Worm (Caenorhabditis elegans) whole organism, L4 larva: ENCODE measurements around the gene arx-6.

Experiments
- D1046.2 ChIP-seq: fragments of 200-800 bp; sonication (Bioruptor generic); IDR thresholded peaks from 2 replicates; pipeline ENCODE4 v1.3.6; 2022; ENCODE audit warnings: missing genetic modification characterization, missing compliant biosample characterization
- F44E2.7 ChIP-seq: fragments of 200-800 bp; sonication (Bioruptor generic); IDR thresholded peaks from 2 replicates; pipeline ENCODE4 v2.1.2; 2022; ENCODE audit warnings: missing genetic modification characterization, missing compliant biosample characterization
- F49E8.2 ChIP-seq: sonication (generic microtip); optimal IDR thresholded peaks from 2 replicates; lab custom pipeline; 2016; ENCODE audit warnings: missing compliant biosample characterization, mild to moderate bottlenecking, missing genetic modification characterization, borderline replicate concordance
- T26A8.4 ChIP-seq: fragments of 200-800 bp; sonication (Bioruptor generic); IDR thresholded peaks from 2 replicates; pipeline ENCODE4 v1.3.6; 2022; ENCODE audit warnings: missing genetic modification characterization, missing compliant biosample characterization
- Y105C5A.15 ChIP-seq: fragments of 200-800 bp; sonication (Bioruptor generic); IDR thresholded peaks from 2 replicates; pipeline ENCODE4 v1.3.6; 2022; ENCODE audit warnings: missing genetic modification characterization, missing compliant biosample characterization
- Y75B8A.6 ChIP-seq: fragments of 200-800 bp; sonication (Bioruptor generic); IDR thresholded peaks from 2 replicates; pipeline ENCODE4 v1.3.6; 2022; ENCODE audit warnings: missing genetic modification reagents, missing genetic modification characterization, missing compliant biosample characterization
- ZK337.2 ChIP-seq: fragments of 200-800 bp; sonication (Bioruptor generic); IDR thresholded peaks from 2 replicates; pipeline ENCODE4 v1.3.6; 2022; ENCODE audit warnings: missing genetic modification reagents, missing genetic modification characterization, missing compliant biosample characterization
- ZK546.5 ChIP-seq, 2 experiments: sonication (generic microtip); optimal IDR thresholded peaks; 2 replicates each; lab custom pipeline; 2017; ENCODE audit warnings: missing biosample characterization in 2 of 2, missing genetic modification characterization in 2 of 2
- aha-1 ChIP-seq: fragments of 150-350 bp; peaks from one replicate; lab custom pipeline; 2014; ENCODE audit warnings: missing biosample characterization, missing genetic modification characterization
- attf-4 ChIP-seq: sonication (generic microtip); optimal IDR thresholded peaks from 3 replicates; lab custom pipeline; 2017; ENCODE audit warnings: missing biosample characterization, missing genetic modification characterization
- ceh-20 ChIP-seq: fragments of 200-800 bp; sonication (Bioruptor generic); IDR thresholded peaks from 2 replicates; pipeline ENCODE4 v1.3.6; 2022; ENCODE audit warnings: missing genetic modification reagents, missing genetic modification characterization, missing compliant biosample characterization
- ceh-44 ChIP-seq: fragments of 200-800 bp; sonication (Bioruptor generic); IDR thresholded peaks from 2 replicates; pipeline ENCODE4 v1.3.6; 2022; ENCODE audit warnings: missing genetic modification reagents, missing genetic modification characterization, missing compliant biosample characterization
- ceh-62 ChIP-seq: sonication (generic microtip); optimal IDR thresholded peaks from 2 replicates; lab custom pipeline; 2017; ENCODE audit warnings: missing biosample characterization, missing genetic modification characterization
- ces-1 ChIP-seq: fragments of 150-350 bp; sonication (generic microtip); optimal IDR thresholded peaks from 4 replicates; lab custom pipeline; 2014; ENCODE audit warnings: missing biosample characterization, missing genetic modification reagents, missing genetic modification characterization
- cey-2 ChIP-seq: sonication (generic microtip); optimal IDR thresholded peaks from 3 replicates; lab custom pipeline; 2017; ENCODE audit warnings: missing genetic modification characterization, mild to moderate bottlenecking, missing compliant biosample characterization, antibody characterized with exemption, borderline replicate concordance; ENCODE audit not compliant: insufficient read depth
- daf-16 ChIP-seq, 3 experiments: sonication (generic microtip); optimal IDR thresholded peaks; 2 replicates each; lab custom pipeline; 2016 to 2017; ENCODE audit warnings: missing genetic modification characterization in 3 of 3, missing genetic modification reagents in 3 of 3, mild to moderate bottlenecking in 2 of 3, missing compliant biosample characterization in 2 of 3, missing biosample characterization in 1 of 3, moderate library complexity in 1 of 3
- daf-19 ChIP-seq: fragments of 200-800 bp; sonication (Bioruptor generic); conservative IDR thresholded peaks from 2 replicates; pipeline ENCODE4 v1.3.6; 2022; ENCODE audit warnings: missing genetic modification characterization, missing compliant biosample characterization
- dmd-6 ChIP-seq: fragments of 200-800 bp; sonication (Bioruptor generic); IDR thresholded peaks from 2 replicates; pipeline ENCODE4 v1.3.6; 2022; ENCODE audit warnings: missing genetic modification reagents, missing genetic modification characterization, missing compliant biosample characterization
- dmd-8 ChIP-seq: fragments of 200-800 bp; sonication (Bioruptor generic); IDR thresholded peaks from 2 replicates; pipeline ENCODE4 v1.3.6; 2022; ENCODE audit warnings: missing genetic modification characterization, missing compliant biosample characterization
- dmd-9 ChIP-seq: fragments of 200-800 bp; sonication (Bioruptor generic); IDR thresholded peaks from 2 replicates; pipeline ENCODE4 v1.3.6; 2022; ENCODE audit warnings: missing genetic modification reagents, missing genetic modification characterization, missing compliant biosample characterization
- dpl-1 ChIP-seq: fragments of 150-350 bp; optimal IDR thresholded peaks from 2 replicates; lab custom pipeline; 2014; ENCODE audit warnings: missing biosample characterization, missing genetic modification reagents, missing genetic modification characterization
- egl-27 ChIP-seq: sonication (generic microtip); optimal IDR thresholded peaks from 3 replicates; lab custom pipeline; 2017; ENCODE audit warnings: missing biosample characterization, missing genetic modification reagents, missing genetic modification characterization
- egl-43 ChIP-seq: fragments of 200-800 bp; sonication (Bioruptor generic); IDR thresholded peaks from 2 replicates; pipeline ENCODE4 v1.3.6; 2022; ENCODE audit warnings: missing genetic modification reagents, missing genetic modification characterization, missing compliant biosample characterization
- fkh-10 ChIP-seq: fragments of 150-350 bp; optimal IDR thresholded peaks from 2 replicates; lab custom pipeline; 2014; ENCODE audit warnings: missing biosample characterization, missing genetic modification reagents, missing genetic modification characterization
- fos-1 ChIP-seq: fragments of 150-350 bp; optimal IDR thresholded peaks from 2 replicates; lab custom pipeline; 2014; ENCODE audit warnings: missing biosample characterization, missing genetic modification characterization
- hlh-11 ChIP-seq: fragments of 200-800 bp; sonication (Bioruptor generic); optimal IDR thresholded peaks from 2 replicates; lab custom pipeline; 2018; ENCODE audit warnings: mild to moderate bottlenecking, missing genetic modification characterization, missing compliant biosample characterization
- lin-13 ChIP-seq: fragments of 150-350 bp; optimal IDR thresholded peaks from 2 replicates; lab custom pipeline; 2014; ENCODE audit warnings: missing biosample characterization, missing genetic modification reagents, missing genetic modification characterization
- lin-15B ChIP-seq: fragments of 150-350 bp; sonication (generic microtip); optimal IDR thresholded peaks from 3 replicates; lab custom pipeline; 2014; ENCODE audit warnings: missing biosample characterization, missing genetic modification characterization
- lin-29 ChIP-seq: fragments of 200-800 bp; sonication (Bioruptor generic); IDR thresholded peaks from 2 replicates; pipeline ENCODE4 v1.3.6; 2022; ENCODE audit warnings: missing genetic modification reagents, missing genetic modification characterization, missing compliant biosample characterization
- lin-38 ChIP-seq: fragments of 200-800 bp; sonication (Bioruptor generic); IDR thresholded peaks from 2 replicates; pipeline ENCODE4 v1.3.6; 2022; ENCODE audit warnings: missing genetic modification reagents, missing genetic modification characterization, missing compliant biosample characterization
- lir-3 ChIP-seq: sonication (generic microtip); optimal IDR thresholded peaks from 2 replicates; lab custom pipeline; 2016; ENCODE audit warnings: mild to moderate bottlenecking, missing genetic modification characterization, missing compliant biosample characterization
- madf-9 ChIP-seq: fragments of 200-800 bp; sonication (Bioruptor generic); conservative IDR thresholded peaks from 2 replicates; pipeline ENCODE4 v1.3.6; 2022; ENCODE audit warnings: missing genetic modification reagents, missing genetic modification characterization, missing compliant biosample characterization
- mdt-29 ChIP-seq: fragments of 200-800 bp; sonication (Bioruptor generic); IDR thresholded peaks from 2 replicates; pipeline ENCODE4 v1.3.6; 2022; ENCODE audit warnings: missing genetic modification reagents, missing genetic modification characterization, missing compliant biosample characterization
- mep-1 ChIP-seq: fragments of 150-350 bp; sonication (generic microtip); optimal IDR thresholded peaks from 3 replicates; lab custom pipeline; 2014; ENCODE audit warnings: missing biosample characterization, missing genetic modification characterization
- mxl-2 ChIP-seq: fragments of 200-800 bp; sonication (Bioruptor generic); conservative IDR thresholded peaks from 2 replicates; pipeline ENCODE4 v1.3.6; 2022; ENCODE audit warnings: missing genetic modification reagents, missing genetic modification characterization, missing compliant biosample characterization
- mxl-3 ChIP-seq: fragments of 200-800 bp; sonication (Bioruptor generic); optimal IDR thresholded peaks from 2 replicates; lab custom pipeline; 2018; ENCODE audit warnings: mild to moderate bottlenecking, missing genetic modification characterization, missing compliant biosample characterization
- nhr-102 ChIP-seq: sonication (generic microtip); optimal IDR thresholded peaks from 2 replicates; lab custom pipeline; 2016; ENCODE audit warnings: mild to moderate bottlenecking, missing genetic modification characterization, moderate library complexity, missing compliant biosample characterization
- nhr-28 ChIP-seq: fragments of 150-350 bp; optimal IDR thresholded peaks from 2 replicates; lab custom pipeline; 2014; ENCODE audit warnings: missing biosample characterization, missing genetic modification characterization
- nhr-41 ChIP-seq: fragments of 200-800 bp; sonication (Bioruptor generic); IDR thresholded peaks from 2 replicates; pipeline ENCODE4 v1.3.6; 2022; ENCODE audit warnings: missing genetic modification reagents, missing genetic modification characterization, missing compliant biosample characterization
- nhr-42 ChIP-seq: fragments of 200-800 bp; sonication (Bioruptor generic); IDR thresholded peaks from 2 replicates; pipeline ENCODE4 v1.3.6; 2022; ENCODE audit warnings: missing genetic modification characterization, missing compliant biosample characterization
- pqm-1 ChIP-seq: sonication (generic microtip); optimal IDR thresholded peaks from 2 replicates; lab custom pipeline; 2017; ENCODE audit warnings: missing biosample characterization, missing genetic modification characterization
- saeg-2 ChIP-seq: fragments of 200-800 bp; sonication (Bioruptor generic); IDR thresholded peaks from 2 replicates; pipeline ENCODE4 v1.3.6; 2022; ENCODE audit warnings: missing genetic modification reagents, missing genetic modification characterization, missing compliant biosample characterization
- set-16 ChIP-seq: fragments of 200-800 bp; sonication (Bioruptor generic); IDR thresholded peaks from 2 replicates; pipeline ENCODE4 v1.3.6; 2022; ENCODE audit warnings: missing genetic modification reagents, missing genetic modification characterization, missing compliant biosample characterization
- snpc-1.2 ChIP-seq: fragments of 200-800 bp; sonication (Bioruptor generic); IDR thresholded peaks from 2 replicates; pipeline ENCODE4 v1.3.6; 2022; ENCODE audit warnings: missing genetic modification reagents, missing genetic modification characterization, missing compliant biosample characterization
- spr-3 ChIP-seq: fragments of 200-800 bp; sonication (Bioruptor generic); optimal IDR thresholded peaks from 2 replicates; lab custom pipeline; 2018; ENCODE audit warnings: mild to moderate bottlenecking, missing genetic modification characterization, missing compliant biosample characterization
- tag-97 ChIP-seq: fragments of 200-800 bp; sonication (Bioruptor generic); IDR thresholded peaks from 2 replicates; pipeline ENCODE4 v1.3.6; 2022; ENCODE audit warnings: missing genetic modification characterization, missing compliant biosample characterization
- unc-39 ChIP-seq: sonication (generic microtip); optimal IDR thresholded peaks from 2 replicates; lab custom pipeline; 2017; ENCODE audit warnings: missing biosample characterization, missing genetic modification characterization
- vab-7 ChIP-seq: fragments of 200-800 bp; sonication (Bioruptor generic); IDR thresholded peaks from 2 replicates; pipeline ENCODE4 v1.3.6; 2022; ENCODE audit warnings: missing genetic modification reagents, missing genetic modification characterization, missing compliant biosample characterization
- zfp-3 ChIP-seq: fragments of 200-800 bp; sonication (Bioruptor generic); conservative IDR thresholded peaks from 2 replicates; pipeline ENCODE4 v1.3.6; 2022; ENCODE audit warnings: missing genetic modification reagents, missing genetic modification characterization, missing compliant biosample characterization
- zip-11 ChIP-seq: fragments of 200-800 bp; sonication (Bioruptor generic); IDR thresholded peaks from 2 replicates; pipeline ENCODE4 v1.3.6; 2022; ENCODE audit warnings: missing genetic modification characterization, missing compliant biosample characterization
- ztf-11 ChIP-seq: fragments of 150-350 bp; optimal IDR thresholded peaks from 2 replicates; lab custom pipeline; 2014; ENCODE audit warnings: missing biosample characterization, missing genetic modification characterization

Gene arx-6

ce11 chrIII:4899728-4900127 lies 21.3 kb downstream of the arx-6 start (continued):
- peak; percentile 100 for TF ChIP-seq aha-1 (tag; lab: Kevin White, UChicago)
- peak; percentile 81; the same call in 1 of the 2 replicates for TF ChIP-seq ZK337.2 (GFP tag; lab: Robert Waterston, UW)
- TF ChIP-seq mxl-3 (GFP tag; lab: Kevin White, UChicago) = peak; percentile 99
- peak; percentile 95 for TF ChIP-seq Y75B8A.6 (GFP tag; lab: Robert Waterston, UW)
- no peak for TF ChIP-seq Y105C5A.15 (GFP tag; lab: Robert Waterston, UW)
- peak; percentile 100 for TF ChIP-seq saeg-2
- peak; percentile 90 for TF ChIP-seq unc-39 (tag; lab: Kevin White, UChicago)
- peak; percentile 93 for TF ChIP-seq spr-3 (GFP tag; lab: Kevin White, UChicago)
- peak; percentile 96 for TF ChIP-seq dmd-9 (GFP tag; lab: Robert Waterston, UW)
- TF ChIP-seq daf-16 (GFP tag; optimal IDR thresholded peaks at IDR 0.05; lab: Kevin White, UChicago) = peak; percentile 78 to 97
- TF ChIP-seq daf-16 (tag; optimal IDR thresholded peaks at IDR 0.05; lab: Kevin White, UChicago) = peak; percentile 65
- peak; percentile 71 for TF ChIP-seq lin-15B (tag; lab: Kevin White, UChicago)
- TF ChIP-seq lir-3 = peak; percentile 86
- TF ChIP-seq ceh-20 (GFP tag; lab: Robert Waterston, UW) = peak; percentile 99
- peak; percentile 31 for TF ChIP-seq pqm-1 (tag; lab: Kevin White, UChicago)
- TF ChIP-seq snpc-1.2 (GFP tag; lab: Robert Waterston, UW) = peak; percentile 78
- TF ChIP-seq ceh-62 (tag; lab: Kevin White, UChicago) = no peak
- TF ChIP-seq fkh-10 (GFP tag; lab: Kevin White, UChicago) = peak; percentile 99
- TF ChIP-seq ceh-44 (GFP tag; lab: Robert Waterston, UW) = peak; percentile 58; the same call in 1 of the 2 replicates
- TF ChIP-seq nhr-42 (GFP tag; lab: Robert Waterston, UW) = peak; percentile 96
- peak; percentile 99 for TF ChIP-seq mep-1 (tag; lab: Kevin White, UChicago)
- peak; percentile 93 for TF ChIP-seq D1046.2 (GFP tag; lab: Robert Waterston, UW)
- no peak for TF ChIP-seq F49E8.2 (tag; lab: Kevin White, UChicago)
- peak; percentile 97 for TF ChIP-seq lin-13 (GFP tag; lab: Kevin White, UChicago)
- peak; percentile 98 for TF ChIP-seq nhr-28 (tag; lab: Kevin White, UChicago)
- TF ChIP-seq attf-4 (tag; lab: Kevin White, UChicago) = no peak
- peak; percentile 98 for TF ChIP-seq nhr-102 (tag; lab: Kevin White, UChicago)
- peak; percentile 9 for TF ChIP-seq cey-2
- peak; percentile 97 for TF ChIP-seq vab-7 (GFP tag; lab: Robert Waterston, UW)
- TF ChIP-seq nhr-41 = peak; percentile 99
- peak; percentile 62 for TF ChIP-seq egl-27 (tag; lab: Kevin White, UChicago)
- no peak for TF ChIP-seq tag-97
- no peak for TF ChIP-seq ztf-11 (tag; lab: Kevin White, UChicago)
- peak; percentile 93 for TF ChIP-seq dpl-1 (GFP tag; lab: Kevin White, UChicago)
- no peak for TF ChIP-seq fos-1 (tag; lab: Kevin White, UChicago)
- peak; percentile 100 for TF ChIP-seq dmd-6 (GFP tag; lab: Robert Waterston, UW)
- TF ChIP-seq zfp-3 (GFP tag; lab: Robert Waterston, UW) = peak; percentile 96
- peak; percentile 97 for TF ChIP-seq madf-9 (GFP tag; lab: Robert Waterston, UW)
- no peak for TF ChIP-seq zip-11 (GFP tag; lab: Robert Waterston, UW)
- peak; percentile 100 for TF ChIP-seq hlh-11 (tag; lab: Kevin White, UChicago)
- TF ChIP-seq egl-43 (GFP tag; lab: Robert Waterston, UW) = peak; percentile 98
- TF ChIP-seq T26A8.4 (GFP tag; lab: Robert Waterston, UW) = peak; percentile 98
- TF ChIP-seq dmd-8 = peak; percentile 58; the same call in 1 of the 2 replicates
- TF ChIP-seq ces-1 (GFP tag; lab: Kevin White, UChicago) = peak; percentile 70
- TF ChIP-seq daf-19 = peak; percentile 96
- TF ChIP-seq F44E2.7 = peak; percentile 84; the same call in 1 of the 2 replicates
- peak; percentile 96 for TF ChIP-seq set-16
- peak; percentile 98 for TF ChIP-seq mdt-29
- TF ChIP-seq lin-29 = peak; percentile 94
- peak; percentile 94 for TF ChIP-seq lin-38
- peak in 1 of 2 experiments; percentile 59 for TF ChIP-seq ZK546.5 (tag; optimal IDR thresholded peaks at IDR 0.05; lab: Kevin White, UChicago)
- TF ChIP-seq mxl-2 (GFP tag; lab: Robert Waterston, UW) = peak; percentile 88
